Worm (Caenorhabditis elegans) whole organism, L1 larva: ENCODE data around the gene nduv-3.

Experiments used
- C04F5.9 ChIP-seq: sonication (generic microtip); optimal IDR thresholded peaks from 2 replicates; lab custom pipeline; 2016; ENCODE audit warnings: missing genetic modification characterization, missing compliant biosample characterization
- C16A3.4 ChIP-seq: fragments of 150-350 bp; optimal IDR thresholded peaks from 2 replicates; lab custom pipeline; 2014; ENCODE audit warnings: missing biosample characterization, missing genetic modification characterization
- Y116A8C.19 ChIP-seq: sonication (generic microtip); optimal IDR thresholded peaks from 2 replicates; lab custom pipeline; 2016; ENCODE audit warnings: missing compliant biosample characterization, missing genetic modification characterization, borderline replicate concordance
- aha-1 ChIP-seq: fragments of 150-350 bp; optimal IDR thresholded peaks from 2 replicates; lab custom pipeline; 2014; ENCODE audit warnings: missing biosample characterization, missing genetic modification characterization
- aly-2 ChIP-seq: fragments of 150-350 bp; optimal IDR thresholded peaks from 2 replicates; lab custom pipeline; 2014; ENCODE audit warnings: missing biosample characterization, missing genetic modification characterization
- blmp-1 ChIP-seq: fragments of 150-350 bp; optimal IDR thresholded peaks from 2 replicates; lab custom pipeline; 2014; ENCODE audit warnings: missing biosample characterization, missing genetic modification characterization
- ceh-63 ChIP-seq: fragments of 200-800 bp; sonication (Bioruptor generic); optimal IDR thresholded peaks from 2 replicates; lab custom pipeline; 2018; ENCODE audit warnings: mild to moderate bottlenecking, missing genetic modification characterization, missing compliant biosample characterization
- ceh-8 ChIP-seq: fragments of 200-800 bp; sonication (Bioruptor generic); optimal IDR thresholded peaks from 2 replicates; lab custom pipeline; 2018; ENCODE audit warnings: mild to moderate bottlenecking, missing genetic modification characterization, moderate library complexity, missing compliant biosample characterization
- dpl-1 ChIP-seq, 3 experiments: fragments of 150-350 bp in 2 of 3; sonication (generic microtip) in 1 of 3; optimal IDR thresholded peaks; 2 replicates each; lab custom pipeline; 2014 to 2017; ENCODE audit warnings: missing biosample characterization in 3 of 3, missing genetic modification characterization in 3 of 3, missing genetic modification reagents in 3 of 3
- efl-1 ChIP-seq, 4 experiments: fragments of 150-350 bp; optimal IDR thresholded peaks in 3 of 4; peaks in 1 of 4; 1 replicate in 1 of 4; 2 replicates in 3 of 4; lab custom pipeline; 2014; ENCODE audit warnings: missing biosample characterization in 2 of 4, missing genetic modification characterization in 2 of 4, missing genetic modification reagents in 2 of 4
- egl-13 ChIP-seq: sonication (generic microtip); optimal IDR thresholded peaks from 2 replicates; lab custom pipeline; 2016; ENCODE audit warnings: missing genotype, missing genetic modification reagents, missing genetic modification characterization, missing compliant biosample characterization
- egl-27 ChIP-seq, 2 experiments: fragments of 150-350 bp in 1 of 2; sonication (generic microtip); optimal IDR thresholded peaks; 3 replicates each; lab custom pipeline; 2017 to 2018; ENCODE audit warnings: missing biosample characterization in 2 of 2, missing genetic modification characterization in 2 of 2, missing genetic modification reagents in 2 of 2
- elt-2 ChIP-seq: sonication (generic microtip); optimal IDR thresholded peaks from 2 replicates; lab custom pipeline; 2016; ENCODE audit warnings: missing genetic modification characterization, mild to moderate bottlenecking, inconsistent platforms, missing compliant biosample characterization, missing genetic modification reagents
- ets-5 ChIP-seq: fragments of 200-800 bp; sonication (Bioruptor generic); IDR thresholded peaks from 2 replicates; pipeline ENCODE4 v1.3.6; 2022; ENCODE audit warnings: missing genetic modification characterization, missing compliant biosample characterization
- fkh-10 ChIP-seq: sonication (generic microtip); optimal IDR thresholded peaks from 2 replicates; lab custom pipeline; 2017; ENCODE audit warnings: missing biosample characterization, missing genetic modification reagents, missing genetic modification characterization
- fkh-8 ChIP-seq: sonication (generic microtip); optimal IDR thresholded peaks from 2 replicates; lab custom pipeline; 2016; ENCODE audit warnings: mild to moderate bottlenecking, missing genetic modification characterization, missing compliant biosample characterization
- fos-1 ChIP-seq: fragments of 150-350 bp; optimal IDR thresholded peaks from 2 replicates; lab custom pipeline; 2014; ENCODE audit warnings: missing biosample characterization, missing genetic modification characterization
- irx-1 ChIP-seq: sonication (generic microtip); optimal IDR thresholded peaks from 2 replicates; lab custom pipeline; 2016; ENCODE audit warnings: missing genetic modification characterization, missing compliant biosample characterization
- jun-1 ChIP-seq: fragments of 150-350 bp; optimal IDR thresholded peaks from 2 replicates; lab custom pipeline; 2014; ENCODE audit warnings: missing biosample characterization, missing genetic modification reagents, missing genetic modification characterization
- lin-13 ChIP-seq: fragments of 150-350 bp; optimal IDR thresholded peaks from 2 replicates; lab custom pipeline; 2014; ENCODE audit warnings: missing biosample characterization, missing genetic modification reagents, missing genetic modification characterization
- lin-14 ChIP-seq: fragments of 200-800 bp; sonication (Bioruptor generic); optimal IDR thresholded peaks from 2 replicates; lab custom pipeline; 2018; ENCODE audit warnings: mild to moderate bottlenecking, missing genetic modification characterization, moderate library complexity, missing compliant biosample characterization
- lin-15B ChIP-seq: fragments of 150-350 bp; sonication (generic microtip); optimal IDR thresholded peaks from 3 replicates; lab custom pipeline; 2014; ENCODE audit warnings: missing biosample characterization, missing genetic modification characterization
- lin-35 ChIP-seq, 2 experiments: fragments of 150-350 bp; optimal IDR thresholded peaks; 2 replicates each; lab custom pipeline; 2014; ENCODE audit warnings: missing biosample characterization in 2 of 2, missing genetic modification characterization in 2 of 2, missing genetic modification reagents in 2 of 2
- lin-39 ChIP-seq: fragments of 150-350 bp; optimal IDR thresholded peaks from 2 replicates; lab custom pipeline; 2014; ENCODE audit warnings: missing biosample characterization, missing genetic modification reagents, missing genetic modification characterization
- lir-3 ChIP-seq: sonication (generic microtip); optimal IDR thresholded peaks from 2 replicates; lab custom pipeline; 2016; ENCODE audit warnings: mild to moderate bottlenecking, missing genetic modification characterization, moderate library complexity, missing compliant biosample characterization; ENCODE audit not compliant: poor library complexity
- lsy-2 ChIP-seq, 2 experiments: fragments of 150-350 bp; optimal IDR thresholded peaks; 2 replicates each; lab custom pipeline; 2014; ENCODE audit warnings: missing biosample characterization in 2 of 2, missing genetic modification characterization in 2 of 2
- mab-9 ChIP-seq: fragments of 200-800 bp; sonication (Bioruptor generic); IDR thresholded peaks from 2 replicates; pipeline ENCODE4 v1.3.6; 2022; ENCODE audit warnings: missing genetic modification reagents, missing genetic modification characterization, missing compliant biosample characterization
- mef-2 ChIP-seq: fragments of 150-350 bp; optimal IDR thresholded peaks from 2 replicates; lab custom pipeline; 2014; ENCODE audit warnings: missing biosample characterization, missing genetic modification characterization
- mep-1 ChIP-seq: fragments of 150-350 bp; optimal IDR thresholded peaks from 2 replicates; lab custom pipeline; 2014; ENCODE audit warnings: missing biosample characterization, missing genetic modification characterization
- nhr-11 ChIP-seq: fragments of 150-350 bp; optimal IDR thresholded peaks from 2 replicates; lab custom pipeline; 2014; ENCODE audit warnings: missing biosample characterization, missing genetic modification characterization
- nhr-20 ChIP-seq: sonication (generic microtip); optimal IDR thresholded peaks from 2 replicates; lab custom pipeline; 2016; ENCODE audit warnings: mild to moderate bottlenecking, missing genetic modification characterization, missing compliant biosample characterization
- nhr-237 ChIP-seq: fragments of 150-350 bp; optimal IDR thresholded peaks from 2 replicates; lab custom pipeline; 2014; ENCODE audit warnings: missing biosample characterization, missing genetic modification characterization
- nhr-47 ChIP-seq: sonication (generic microtip); optimal IDR thresholded peaks from 2 replicates; lab custom pipeline; 2016; ENCODE audit warnings: mild to moderate bottlenecking, missing genetic modification characterization, moderate library complexity, missing compliant biosample characterization
- nhr-71 ChIP-seq: sonication (generic microtip); optimal IDR thresholded peaks from 2 replicates; lab custom pipeline; 2016; ENCODE audit warnings: mild to moderate bottlenecking, missing genetic modification characterization, moderate library complexity, missing compliant biosample characterization
- nhr-76 ChIP-seq: sonication (generic microtip); optimal IDR thresholded peaks from 2 replicates; lab custom pipeline; 2017; ENCODE audit warnings: missing biosample characterization, missing genetic modification characterization
- nhr-84 ChIP-seq: sonication (generic microtip); optimal IDR thresholded peaks from 2 replicates; lab custom pipeline; 2017; ENCODE audit warnings: missing biosample characterization, missing genetic modification characterization
- nhr-85 ChIP-seq: sonication (generic microtip); peaks from one replicate; lab custom pipeline; 2016; ENCODE audit warnings: missing genetic modification characterization, inconsistent platforms, missing compliant biosample characterization
- nhr-90 ChIP-seq: sonication (generic microtip); optimal IDR thresholded peaks from 2 replicates; lab custom pipeline; 2016; ENCODE audit warnings: mild to moderate bottlenecking, missing genetic modification characterization, missing compliant biosample characterization; ENCODE audit not compliant: poor library complexity
- pax-3 ChIP-seq: fragments of 200-800 bp; sonication (Bioruptor generic); optimal IDR thresholded peaks from 2 replicates; lab custom pipeline; 2018; ENCODE audit warnings: mild to moderate bottlenecking, missing genetic modification characterization, moderate library complexity, missing compliant biosample characterization
- snpc-4 ChIP-seq: fragments of 150-350 bp; optimal IDR thresholded peaks from 2 replicates; lab custom pipeline; 2014; ENCODE audit warnings: missing biosample characterization, missing genetic modification characterization
- snu-23 ChIP-seq: sonication (generic microtip); optimal IDR thresholded peaks from 2 replicates; lab custom pipeline; 2016; ENCODE audit warnings: missing genetic modification characterization, missing compliant biosample characterization
- sptf-1 ChIP-seq: fragments of 150-350 bp; optimal IDR thresholded peaks from 2 replicates; lab custom pipeline; 2014; ENCODE audit warnings: missing biosample characterization, missing genetic modification characterization
- sup-37 ChIP-seq: fragments of 200-800 bp; sonication (Bioruptor generic); optimal IDR thresholded peaks from 2 replicates; lab custom pipeline; 2018; ENCODE audit warnings: mild to moderate bottlenecking, missing genetic modification characterization, missing compliant biosample characterization
- swsn-7 ChIP-seq: sonication (generic microtip); optimal IDR thresholded peaks from 2 replicates; lab custom pipeline; 2016; ENCODE audit warnings: missing genetic modification characterization, missing compliant biosample characterization
- tbx-2 ChIP-seq: sonication (generic microtip); optimal IDR thresholded peaks from 2 replicates; lab custom pipeline; 2016; ENCODE audit warnings: missing genetic modification characterization, missing compliant biosample characterization
- tlp-1 ChIP-seq: fragments of 150-350 bp; optimal IDR thresholded peaks from 2 replicates; lab custom pipeline; 2014; ENCODE audit warnings: missing biosample characterization, missing genetic modification characterization
- unc-130 ChIP-seq: fragments of 150-350 bp; optimal IDR thresholded peaks from 2 replicates; lab custom pipeline; 2017; ENCODE audit warnings: missing biosample characterization, missing genetic modification characterization, inconsistent platforms
- unc-30 ChIP-seq: sonication (generic microtip); optimal IDR thresholded peaks from 2 replicates; lab custom pipeline; 2017; ENCODE audit warnings: missing biosample characterization, missing genetic modification characterization
- unc-86 ChIP-seq: sonication (generic microtip); optimal IDR thresholded peaks from 2 replicates; lab custom pipeline; 2016; ENCODE audit warnings: missing genetic modification characterization, missing compliant biosample characterization
- unc-98 ChIP-seq: fragments of 200-800 bp; sonication (Bioruptor generic); IDR thresholded peaks from 2 replicates; pipeline ENCODE4 v1.3.6; 2022; ENCODE audit warnings: missing genetic modification characterization, missing compliant biosample characterization
- xbp-1 ChIP-seq: sonication (generic microtip); optimal IDR thresholded peaks from 2 replicates; lab custom pipeline; 2016; ENCODE audit warnings: missing genetic modification characterization, missing compliant biosample characterization
- zag-1 ChIP-seq: fragments of 150-350 bp; optimal IDR thresholded peaks from 2 replicates; lab custom pipeline; 2014; ENCODE audit warnings: missing biosample characterization, missing genetic modification characterization
- ztf-11 ChIP-seq, 2 experiments: sonication (generic microtip); optimal IDR thresholded peaks; 2 replicates each; lab custom pipeline; 2016 to 2017; ENCODE audit warnings: missing genetic modification characterization in 2 of 2, missing biosample characterization in 1 of 2, missing compliant biosample characterization in 1 of 2

The nduv-3 gene

DNA sequence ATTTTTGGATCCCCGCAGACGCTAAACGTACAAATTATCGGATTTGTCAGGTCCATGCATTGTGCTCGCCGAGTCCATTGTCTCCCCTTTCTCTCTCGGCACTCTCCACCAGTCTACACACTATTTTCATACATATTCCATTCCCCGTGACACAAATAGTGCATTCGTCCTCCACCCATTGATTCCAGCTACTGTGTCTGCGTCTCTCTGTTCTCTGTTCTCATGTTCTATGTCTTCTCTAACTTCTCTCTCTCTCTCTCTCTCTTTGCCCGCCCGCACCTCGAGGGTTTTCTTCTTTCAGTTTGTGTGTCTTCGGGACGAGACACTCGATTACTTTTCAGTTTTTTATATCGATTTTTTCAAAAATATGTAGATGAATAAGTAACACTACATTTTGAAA, 41.5 kb upstream of the nduv-3 start:
- TF ChIP-seq aly-2 (tag; lab: Kevin White, UChicago): no peak
- TF ChIP-seq mef-2: peak; percentile 38
- peak; percentile 74 for TF ChIP-seq xbp-1
- TF ChIP-seq mab-9: no peak
- TF ChIP-seq fkh-10 (GFP tag; lab: Kevin White, UChicago): peak; percentile 17
- TF ChIP-seq nhr-11 (tag; lab: Kevin White, UChicago): peak; percentile 91
- peak; percentile 23 for TF ChIP-seq snpc-4 (tag; lab: Kevin White, UChicago)
- peak; percentile 59 for TF ChIP-seq egl-13 (tag; lab: Kevin White, UChicago)
- TF ChIP-seq unc-98 (GFP tag; lab: Robert Waterston, UW): no peak
- no peak for TF ChIP-seq unc-30 (tag; lab: Kevin White, UChicago)
- TF ChIP-seq lin-14: peak; percentile 95
- peak; percentile 87 for TF ChIP-seq swsn-7 (tag; lab: Kevin White, UChicago)
- TF ChIP-seq nhr-90: peak; percentile 76
- peak; percentile 54 for TF ChIP-seq lir-3 (tag; lab: Kevin White, UChicago)
- peak; percentile 84 to 89 for TF ChIP-seq lsy-2 (tag; optimal IDR thresholded peaks at IDR 0.05; lab: Kevin White, UChicago)
- TF ChIP-seq tbx-2 (tag; lab: Kevin White, UChicago): peak; percentile 86
- peak; percentile 10 for TF ChIP-seq lin-15B (tag; lab: Kevin White, UChicago)
- TF ChIP-seq efl-1 (optimal IDR thresholded peaks at IDR 0.05; lab: Kevin White, UChicago): peak; percentile 85 to 90
- peak; percentile 74 to 97 for TF ChIP-seq efl-1 (GFP tag; optimal IDR thresholded peaks at IDR 0.05 in 1 of 2; lab: Kevin White, UChicago)
- peak; percentile 86 for TF ChIP-seq nhr-20 (tag; lab: Kevin White, UChicago)
- TF ChIP-seq nhr-47 (tag; lab: Kevin White, UChicago): peak; percentile 88
- no peak for TF ChIP-seq Y116A8C.19 (tag; lab: Kevin White, UChicago)
- no peak for TF ChIP-seq tlp-1
- TF ChIP-seq ceh-8: no peak
- peak; percentile 74 to 78 (median 74) for TF ChIP-seq dpl-1 (GFP tag; optimal IDR thresholded peaks at IDR 0.05; lab: Kevin White, UChicago)
- TF ChIP-seq sup-37 (GFP tag; lab: Kevin White, UChicago): peak; percentile 31
- TF ChIP-seq sptf-1: no peak
- TF ChIP-seq elt-2 (tag; lab: Kevin White, UChicago): peak; percentile 12
- no peak for TF ChIP-seq ztf-11 (tag; optimal IDR thresholded peaks at IDR 0.05; lab: Kevin White, UChicago)
- TF ChIP-seq C04F5.9 (tag; lab: Kevin White, UChicago): peak; percentile 49
- TF ChIP-seq egl-27 (tag; optimal IDR thresholded peaks at IDR 0.05; lab: Kevin White, UChicago): no peak
- peak; percentile 33 for TF ChIP-seq aha-1 (tag; lab: Kevin White, UChicago)
- peak; percentile 84 for TF ChIP-seq nhr-85 (tag; lab: Kevin White, UChicago)
- TF ChIP-seq ets-5: no peak
- TF ChIP-seq ceh-63 (GFP tag; lab: Kevin White, UChicago): no peak
- TF ChIP-seq nhr-71 (tag; lab: Kevin White, UChicago): peak; percentile 96
- peak; percentile 4 for TF ChIP-seq nhr-237 (tag; lab: Kevin White, UChicago)
- TF ChIP-seq fkh-8 (tag; lab: Kevin White, UChicago): peak; percentile 85
- peak; percentile 38 for TF ChIP-seq lin-39 (tag; lab: Kevin White, UChicago)
- no peak for TF ChIP-seq nhr-76
- TF ChIP-seq zag-1: peak; percentile 9
- peak; percentile 93 for TF ChIP-seq unc-86 (tag; lab: Kevin White, UChicago)
- peak; percentile 55 for TF ChIP-seq fos-1
- peak; percentile 55 for TF ChIP-seq blmp-1
- peak; percentile 95 for TF ChIP-seq snu-23
- peak; percentile 53 for TF ChIP-seq pax-3 (tag; lab: Kevin White, UChicago)
- peak; percentile 77 to 87 for TF ChIP-seq lin-35 (GFP tag; optimal IDR thresholded peaks at IDR 0.05; lab: Kevin White, UChicago)
- peak; percentile 89 for TF ChIP-seq lin-13 (GFP tag; lab: Kevin White, UChicago)
- TF ChIP-seq unc-130: peak; percentile 57
- peak; percentile 94 for TF ChIP-seq mep-1
- TF ChIP-seq irx-1 (tag; lab: Kevin White, UChicago): peak; percentile 73
- peak; percentile 56 for TF ChIP-seq C16A3.4 (tag; lab: Kevin White, UChicago)
- TF ChIP-seq jun-1 (tag; lab: Kevin White, UChicago): peak; percentile 69
- TF ChIP-seq nhr-84 (tag; lab: Kevin White, UChicago): no peak
